Worm (Caenorhabditis elegans) whole organism, L3 larva: ENCODE measurements around the gene C01G6.4.

Source experiments
- ZK546.5 ChIP-seq: sonication (generic microtip); optimal IDR thresholded peaks from 2 replicates; lab custom pipeline; 2017; ENCODE audit warnings: missing biosample characterization, missing genetic modification characterization
- ama-1 ChIP-seq: fragments of 150-350 bp; optimal IDR thresholded peaks from 2 replicates; lab custom pipeline; 2018
- ceh-28 ChIP-seq: fragments of 150-350 bp; optimal IDR thresholded peaks from 2 replicates; lab custom pipeline; 2014; ENCODE audit warnings: missing biosample characterization, missing genetic modification reagents, missing genetic modification characterization
- ceh-82 ChIP-seq: fragments of 150-350 bp; optimal IDR thresholded peaks from 2 replicates; lab custom pipeline; 2014; ENCODE audit warnings: missing biosample characterization, missing genetic modification characterization
- daf-12 ChIP-seq: fragments of 150-350 bp; optimal IDR thresholded peaks from 2 replicates; lab custom pipeline; 2014; ENCODE audit warnings: missing biosample characterization, missing genetic modification reagents, missing genetic modification characterization
- elt-3 ChIP-seq, 3 experiments: fragments of 150-350 bp in 1 of 3; sonication (generic microtip) in 2 of 3; optimal IDR thresholded peaks; 2 replicates in 2 of 3; 4 replicates in 1 of 3; lab custom pipeline; 2014 to 2017; ENCODE audit warnings: missing biosample characterization in 3 of 3, missing genetic modification characterization in 3 of 3
- fkh-10 ChIP-seq: sonication (generic microtip); optimal IDR thresholded peaks from 2 replicates; lab custom pipeline; 2017; ENCODE audit warnings: missing biosample characterization, missing genetic modification reagents, missing genetic modification characterization
- jun-1 ChIP-seq: fragments of 150-350 bp; optimal IDR thresholded peaks from 2 replicates; lab custom pipeline; 2014; ENCODE audit warnings: missing biosample characterization, missing genetic modification reagents, missing genetic modification characterization
- nhr-237 ChIP-seq: fragments of 150-350 bp; optimal IDR thresholded peaks from 2 replicates; lab custom pipeline; 2014; ENCODE audit warnings: missing biosample characterization, missing genetic modification characterization
- nhr-43 ChIP-seq: sonication (generic microtip); optimal IDR thresholded peaks from 2 replicates; lab custom pipeline; 2016; ENCODE audit warnings: mild to moderate bottlenecking, missing genetic modification characterization, missing compliant biosample characterization; ENCODE audit not compliant: poor library complexity, severe bottlenecking
- nhr-67 ChIP-seq: fragments of 150-350 bp; optimal IDR thresholded peaks from 2 replicates; lab custom pipeline; 2014; ENCODE audit warnings: missing biosample characterization, missing genetic modification characterization
- ztf-11 ChIP-seq: fragments of 150-350 bp; optimal IDR thresholded peaks from 2 replicates; lab custom pipeline; 2014; ENCODE audit warnings: missing biosample characterization, missing genetic modification characterization

DNA sequence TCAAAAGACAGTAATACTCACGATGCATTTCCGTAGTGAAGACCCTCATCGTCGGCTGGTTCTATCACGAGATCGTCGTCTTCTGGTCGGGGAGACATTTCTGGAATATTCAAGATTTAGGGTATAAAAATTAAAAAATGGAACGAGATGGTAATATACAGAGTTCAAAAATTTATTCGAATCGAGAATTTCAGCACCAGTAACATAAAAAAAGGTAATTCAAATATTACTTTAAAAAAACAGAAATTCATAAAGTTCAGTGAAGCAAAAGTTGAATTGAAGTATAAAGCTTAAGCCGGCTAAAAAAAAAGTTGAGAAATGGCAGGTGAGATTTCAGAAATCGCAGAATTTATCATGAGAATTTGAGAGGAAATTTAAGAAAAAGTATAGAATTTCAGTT is 37.4 kb upstream of the C01G6.4 start, which contains the start of gene cam-1:
- TF ChIP-seq nhr-237 (tag; lab: Kevin White, UChicago), result no peak
- TF ChIP-seq fkh-10 (GFP tag; lab: Kevin White, UChicago), result no peak
- TF ChIP-seq ama-1, result no peak
- TF ChIP-seq ztf-11, result no peak
- TF ChIP-seq daf-12 (tag; lab: Kevin White, UChicago), result no peak
- no peak for TF ChIP-seq nhr-67 (tag; lab: Kevin White, UChicago)
- no peak for TF ChIP-seq ZK546.5 (tag; lab: Kevin White, UChicago)
- TF ChIP-seq nhr-43, result no peak
- no peak for TF ChIP-seq jun-1
- no peak for TF ChIP-seq ceh-82 (tag; lab: Kevin White, UChicago)
- TF ChIP-seq ceh-28 (tag; lab: Kevin White, UChicago), result no peak
- no peak for TF ChIP-seq elt-3 (tag; optimal IDR thresholded peaks at IDR 0.05; lab: Kevin White, UChicago)
